Worm (Caenorhabditis elegans) whole organism, young adult: ENCODE data around the gene str-28.

Source experiments
- gei-17 ChIP-seq: fragments of 200-800 bp; sonication (Bioruptor generic); optimal IDR thresholded peaks from 2 replicates; lab custom pipeline; 2018; ENCODE audit warnings: mild to moderate bottlenecking, missing genetic modification characterization, missing compliant biosample characterization
- sptf-2 ChIP-seq: fragments of 200-800 bp; sonication (Bioruptor generic); optimal IDR thresholded peaks from 2 replicates; lab custom pipeline; 2018; ENCODE audit warnings: mild to moderate bottlenecking, missing genetic modification characterization, missing compliant biosample characterization

ce11 chrV:7431016-7431415 is 41.7 kb downstream of the str-28 start, which contains the start of gene srw-71:
- TF ChIP-seq sptf-2 (GFP tag; lab: Kevin White, UChicago) (no peak), gei-17 (GFP tag; lab: Kevin White, UChicago) (no peak)
